Fruit fly (Drosophila melanogaster) whole organism, embryonic: ENCODE results near the gene Cbl.
A peak's percentile ranks its signal among the peaks of the same experiment; 100 is the strongest.

ENCODE experiments used
- Bgb ChIP-seq: fragments of 200-800 bp; sonication (Bioruptor generic); IDR thresholded peaks from 2 replicates; pipeline ENCODE4 v1.3.6; 2022; ENCODE audit warnings: missing biosample characterization, missing genetic modification characterization; ENCODE audit not compliant: partially characterized antibody
- CG10321 ChIP-seq: fragments of 200-800 bp; sonication (Bioruptor generic); IDR thresholded peaks from 2 replicates; pipeline ENCODE4 v1.3.6; 2022; ENCODE audit warnings: missing biosample characterization, missing genetic modification characterization
- CG10565 ChIP-seq: fragments of 200-800 bp; sonication (Bioruptor generic); optimal IDR thresholded peaks from 3 replicates; lab custom pipeline; 2016; ENCODE audit warnings: missing biosample characterization, mild to moderate bottlenecking, missing genetic modification characterization
- CG10959 ChIP-seq: fragments of 200-800 bp; sonication (Bioruptor generic); IDR thresholded peaks from 2 replicates; pipeline ENCODE4 v1.3.6; 2022; ENCODE audit warnings: missing biosample characterization, missing genetic modification characterization
- CG12219 ChIP-seq: fragments of 200-800 bp; sonication (Bioruptor generic); optimal IDR thresholded peaks from 3 replicates; lab custom pipeline; 2018; ENCODE audit warnings: missing biosample characterization, mild to moderate bottlenecking, missing genetic modification characterization
- CG12659 ChIP-seq: fragments of 200-800 bp; sonication (Bioruptor generic); optimal IDR thresholded peaks from 3 replicates; lab custom pipeline; 2017; ENCODE audit warnings: mild to moderate bottlenecking, missing biosample characterization, missing genetic modification reagents, missing genetic modification characterization
- CG12744 ChIP-seq: fragments of 200-800 bp; sonication (Bioruptor generic); optimal IDR thresholded peaks from 2 replicates; lab custom pipeline; 2016; ENCODE audit warnings: missing biosample characterization, missing genetic modification characterization
- CG13624 ChIP-seq: fragments of 200-800 bp; sonication (Bioruptor generic); optimal IDR thresholded peaks from 2 replicates; lab custom pipeline; 2016; ENCODE audit warnings: missing biosample characterization, missing genetic modification characterization
- CG13775 ChIP-seq: fragments of 200-800 bp; sonication (Bioruptor generic); optimal IDR thresholded peaks from 3 replicates; lab custom pipeline; 2017; ENCODE audit warnings: missing biosample characterization, mild to moderate bottlenecking, missing genetic modification characterization
- CG14441 ChIP-seq: fragments of 200-800 bp; sonication (Bioruptor generic); IDR thresholded peaks from 2 replicates; pipeline ENCODE4 v1.3.6; 2022; ENCODE audit warnings: missing biosample characterization, missing genetic modification characterization
- CG15073 ChIP-seq: fragments of 200-800 bp; sonication (Bioruptor generic); optimal IDR thresholded peaks from 2 replicates; lab custom pipeline; 2016; ENCODE audit warnings: missing biosample characterization, missing genetic modification characterization
- CG1647 ChIP-seq: fragments of 200-800 bp; sonication (Bioruptor generic); optimal IDR thresholded peaks from 3 replicates; lab custom pipeline; 2016; ENCODE audit warnings: missing biosample characterization, missing genetic modification characterization
- CG18599 ChIP-seq: fragments of 200-800 bp; sonication (Bioruptor generic); optimal IDR thresholded peaks from 3 replicates; lab custom pipeline; 2017; ENCODE audit warnings: missing biosample characterization, missing genetic modification characterization, mild to moderate bottlenecking, moderate library complexity, missing genetic modification reagents
- CG2120 ChIP-seq: fragments of 200-800 bp; sonication (Bioruptor generic); optimal IDR thresholded peaks from 3 replicates; lab custom pipeline; 2016; ENCODE audit warnings: missing biosample characterization, missing genetic modification characterization
- CG3065 ChIP-seq: fragments of 200-800 bp; sonication (Bioruptor generic); optimal IDR thresholded peaks from 2 replicates; lab custom pipeline; 2016; ENCODE audit warnings: missing biosample characterization, missing genetic modification characterization
- CG3163 ChIP-seq: fragments of 200-800 bp; sonication (Bioruptor generic); optimal IDR thresholded peaks from 3 replicates; lab custom pipeline; 2016; ENCODE audit warnings: missing biosample characterization, missing genetic modification characterization
- CG32772 ChIP-seq: fragments of 200-800 bp; sonication (Bioruptor generic); IDR thresholded peaks from 2 replicates; pipeline ENCODE4 v1.3.6; 2022; ENCODE audit warnings: missing biosample characterization, missing genetic modification characterization
- CG3847 ChIP-seq: fragments of 200-800 bp; sonication (Bioruptor generic); IDR thresholded peaks from 2 replicates; pipeline ENCODE4 v1.3.6; 2022; ENCODE audit warnings: missing biosample characterization, missing genetic modification characterization
- CG4328 ChIP-seq: fragments of 200-800 bp; sonication (Bioruptor generic); optimal IDR thresholded peaks from 3 replicates; lab custom pipeline; 2017; ENCODE audit warnings: missing biosample characterization, missing genetic modification reagents, missing genetic modification characterization
- CG5953 ChIP-seq: fragments of 200-800 bp; sonication (Bioruptor generic); IDR thresholded peaks from 2 replicates; pipeline ENCODE4 v1.3.6; 2022; ENCODE audit warnings: missing biosample characterization, missing genetic modification characterization
- CG7357 ChIP-seq: fragments of 200-800 bp; sonication (Bioruptor generic); IDR thresholded peaks from 3 replicates; pipeline ENCODE4 v1.3.6; 2022; ENCODE audit warnings: missing biosample characterization, missing genetic modification characterization
- CG7839 ChIP-seq: fragments of 200-800 bp; sonication (Bioruptor generic); optimal IDR thresholded peaks from 3 replicates; lab custom pipeline; 2018; ENCODE audit warnings: missing biosample characterization, mild to moderate bottlenecking, missing genetic modification characterization, moderate library complexity
- Camta ChIP-seq: fragments of 200-800 bp; sonication (Bioruptor generic); optimal IDR thresholded peaks from 2 replicates; lab custom pipeline; 2016; ENCODE audit warnings: missing biosample characterization, missing genetic modification characterization
- D19A ChIP-seq: fragments of 200-800 bp; optimal IDR thresholded peaks from 3 replicates; lab custom pipeline; 2019; ENCODE audit warnings: missing biosample characterization, mild to moderate bottlenecking, missing genetic modification characterization, moderate library complexity
- D19B ChIP-seq: fragments of 200-800 bp; sonication (Bioruptor generic); optimal IDR thresholded peaks from 2 replicates; lab custom pipeline; 2017; ENCODE audit warnings: missing biosample characterization, mild to moderate bottlenecking, missing genetic modification characterization
- E2f1 ChIP-seq: fragments of 200-800 bp; sonication (Bioruptor generic); IDR thresholded peaks from 2 replicates; pipeline ENCODE4 v1.3.6; 2022; ENCODE audit warnings: missing biosample characterization, missing genetic modification characterization
- Lim3 ChIP-seq: fragments of 200-800 bp; sonication (Bioruptor generic); IDR thresholded peaks from 2 replicates; pipeline ENCODE4 v1.3.6; 2022; ENCODE audit warnings: missing biosample characterization, missing genetic modification characterization
- Mes4 ChIP-seq: fragments of 200-800 bp; sonication (Bioruptor generic); optimal IDR thresholded peaks from 2 replicates; lab custom pipeline; 2016; ENCODE audit warnings: missing biosample characterization, missing genetic modification characterization
- NfI ChIP-seq: fragments of 200-800 bp; sonication (Bioruptor generic); optimal IDR thresholded peaks from 3 replicates; lab custom pipeline; 2018; ENCODE audit warnings: missing biosample characterization, mild to moderate bottlenecking, missing genetic modification characterization, moderate library complexity
- Oli ChIP-seq: fragments of 200-800 bp; sonication (Bioruptor generic); optimal IDR thresholded peaks from 2 replicates; lab custom pipeline; 2018; ENCODE audit warnings: missing biosample characterization, mild to moderate bottlenecking, missing genetic modification characterization, moderate library complexity
- Rx ChIP-seq: fragments of 200-800 bp; sonication (Bioruptor generic); IDR thresholded peaks from 2 replicates; pipeline ENCODE4 v1.3.6; 2022; ENCODE audit warnings: missing biosample characterization, missing genetic modification characterization
- Scr ChIP-seq: fragments of 200-800 bp; sonication (Bioruptor generic); IDR thresholded peaks from 2 replicates; pipeline ENCODE4 v1.3.6; 2022; ENCODE audit warnings: missing biosample characterization, missing genetic modification characterization; ENCODE audit not compliant: partially characterized antibody
- Sin3A ChIP-seq: fragments of >200 bp; optimal IDR thresholded peaks from 2 replicates; lab custom pipeline; 2018
- Tbp ChIP-seq: fragments of >200 bp; optimal IDR thresholded peaks from 2 replicates; lab custom pipeline; 2018; ENCODE audit warnings: missing biosample characterization, missing genetic modification characterization
- bowl ChIP-seq: fragments of 200-800 bp; sonication (Bioruptor generic); IDR thresholded peaks from 2 replicates; pipeline ENCODE4 v1.3.6; 2022; ENCODE audit warnings: missing biosample characterization, missing genetic modification characterization
- chinmo ChIP-seq: fragments of 200-800 bp; sonication (Bioruptor generic); IDR thresholded peaks from 4 replicates; pipeline ENCODE4 v1.3.6; 2022; ENCODE audit warnings: missing biosample characterization, missing genetic modification characterization; ENCODE audit not compliant: partially characterized antibody
- exex ChIP-seq: fragments of 200-800 bp; sonication (Bioruptor generic); optimal IDR thresholded peaks from 4 replicates; lab custom pipeline; 2018; ENCODE audit warnings: missing biosample characterization, mild to moderate bottlenecking, missing genetic modification characterization, moderate library complexity
- hkb ChIP-seq, 2 experiments: fragments of 200-800 bp in 1 of 2; fragments of >200 bp in 1 of 2; sonication (Bioruptor generic) in 1 of 2; IDR thresholded peaks in 1 of 2; optimal IDR thresholded peaks in 1 of 2; 2 replicates each; pipeline versions ENCODE4 v1.3.6 to Lab custom; 2017 to 2022; ENCODE audit warnings: missing biosample characterization in 1 of 2, missing genetic modification characterization in 1 of 2
- jing ChIP-seq: fragments of 200-800 bp; sonication (Bioruptor generic); optimal IDR thresholded peaks from 2 replicates; lab custom pipeline; 2018; ENCODE audit warnings: missing biosample characterization, mild to moderate bottlenecking, missing genetic modification characterization
- kah ChIP-seq: fragments of 200-800 bp; sonication (Bioruptor generic); optimal IDR thresholded peaks from 2 replicates; lab custom pipeline; 2018; ENCODE audit warnings: missing biosample characterization, mild to moderate bottlenecking, missing genetic modification characterization
- mirr ChIP-seq: fragments of 200-800 bp; sonication (Bioruptor generic); optimal IDR thresholded peaks from 3 replicates; lab custom pipeline; 2018; ENCODE audit warnings: missing biosample characterization, mild to moderate bottlenecking, missing genetic modification characterization
- pfk ChIP-seq: fragments of 200-800 bp; sonication (Bioruptor generic); optimal IDR thresholded peaks from 2 replicates; lab custom pipeline; 2018; ENCODE audit warnings: missing biosample characterization, mild to moderate bottlenecking, missing genetic modification characterization, moderate library complexity
- pzg ChIP-seq: fragments of 200-800 bp; sonication (Bioruptor generic); optimal IDR thresholded peaks from 3 replicates; lab custom pipeline; 2018; ENCODE audit warnings: missing biosample characterization, mild to moderate bottlenecking, missing genetic modification characterization, moderate library complexity
- repo ChIP-seq: fragments of 200-800 bp; sonication (Bioruptor generic); optimal IDR thresholded peaks from 2 replicates; lab custom pipeline; 2016; ENCODE audit warnings: missing biosample characterization, missing genetic modification characterization
- sens ChIP-seq: fragments of 200-800 bp; sonication (Bioruptor generic); peaks from one replicate; lab custom pipeline; 2016; ENCODE audit warnings: missing biosample characterization, missing genetic modification characterization
- slou ChIP-seq: fragments of 200-800 bp; sonication (Bioruptor generic); optimal IDR thresholded peaks from 3 replicates; lab custom pipeline; 2016; ENCODE audit warnings: missing biosample characterization, missing genetic modification characterization
- slp2 ChIP-seq: fragments of 200-800 bp; sonication (Bioruptor generic); optimal IDR thresholded peaks from 2 replicates; lab custom pipeline; 2016; ENCODE audit warnings: missing biosample characterization, missing genetic modification characterization
- wdn ChIP-seq: fragments of 200-800 bp; sonication (Bioruptor generic); IDR thresholded peaks from 2 replicates; pipeline ENCODE4 v1.3.6; 2022; ENCODE audit warnings: missing biosample characterization, missing genetic modification characterization
- zen2 ChIP-seq: fragments of 200-800 bp; sonication (Bioruptor generic); IDR thresholded peaks from 3 replicates; pipeline ENCODE4 v1.3.6; 2022; ENCODE audit warnings: missing biosample characterization, missing genetic modification characterization; ENCODE audit not compliant: partially characterized antibody

The Cbl gene

dm6 chr3L:8453443-8454360, 28.9 kb downstream of the Cbl start (continued):
- TF ChIP-seq slou (no peak), CG4328 (GFP tag; lab: Kevin White, UChicago) (no peak), CG13775 (GFP tag; lab: Kevin White, UChicago) (no peak), CG12659 (GFP tag; lab: Kevin White, UChicago) (peak; percentile 11), CG7839 (tag; lab: Kevin White, UChicago) (peak; percentile 36), CG3163 (GFP tag; lab: Kevin White, UChicago) (no peak), D19B (no peak), Lim3 (GFP tag; lab: Robert Waterston, UW) (no peak), zen2 (GFP tag; lab: Robert Waterston, UW) (no peak), pfk (GFP tag; lab: Kevin White, UChicago) (no peak), CG1647 (GFP tag; lab: Kevin White, UChicago) (no peak), jing (GFP tag; lab: Kevin White, UChicago) (no peak), wdn (GFP tag; lab: Robert Waterston, UW) (0 out of 2 replicates have a peak, but pooled peaks have one; percentile 13), CG15073 (no peak), CG7357 (GFP tag; lab: Robert Waterston, UW) (0 out of 3 replicates have a peak, but pooled peaks have one; percentile 13), CG32772 (GFP tag; lab: Robert Waterston, UW) (no peak), sens (peak; percentile 66), CG10321 (GFP tag; lab: Robert Waterston, UW) (no peak), Sin3A (lab: Kevin White, UChicago) (no peak), chinmo (GFP tag; lab: Robert Waterston, UW) (no peak), exex (tag; lab: Kevin White, UChicago) (peak; percentile 84), CG2120 (GFP tag; lab: Kevin White, UChicago) (peak; percentile 31), E2f1 (GFP tag; lab: Robert Waterston, UW) (no peak), D19A (tag; lab: Kevin White, UChicago) (no peak), CG10959 (GFP tag; lab: Robert Waterston, UW) (no peak), repo (GFP tag; lab: Kevin White, UChicago) (no peak), CG14441 (GFP tag; lab: Robert Waterston, UW) (no peak), hkb (optimal IDR thresholded peaks at IDR 0.05; lab: Kevin White, UChicago) (no peak), hkb (GFP tag; IDR thresholded peaks at IDR 0.05; lab: Robert Waterston, UW) (no peak), CG5953 (GFP tag; lab: Robert Waterston, UW) (no peak), Camta (GFP tag; lab: Kevin White, UChicago) (no peak), CG3847 (no peak), slp2 (no peak), Oli (tag; lab: Kevin White, UChicago) (no peak), Scr (GFP tag; lab: Robert Waterston, UW) (peak; percentile 20; the same call in 1 of the 2 replicates), CG13624 (no peak), CG10565 (no peak), Mes4 (GFP tag; lab: Kevin White, UChicago) (no peak), CG12219 (GFP tag; lab: Kevin White, UChicago) (no peak), Bgb (no peak), CG18599 (GFP tag; lab: Kevin White, UChicago) (peak; percentile 23), bowl (no peak), CG12744 (no peak), Rx (no peak), pzg (GFP tag; lab: Kevin White, UChicago) (no peak), NfI (GFP tag; lab: Kevin White, UChicago) (no peak), CG3065 (GFP tag; lab: Kevin White, UChicago) (no peak), mirr (GFP tag; lab: Kevin White, UChicago) (peak; percentile 71), kah (GFP tag; lab: Kevin White, UChicago) (no peak), Tbp (GFP tag; lab: Kevin White, UChicago) (no peak)
